Worm (Caenorhabditis elegans) whole organism, L2 larva: ENCODE measurements around the gene lin-54.

Experiments used
- C34F6.9 ChIP-seq: fragments of 150-350 bp; optimal IDR thresholded peaks from 2 replicates; lab custom pipeline; 2014; ENCODE audit warnings: missing biosample characterization, missing genetic modification characterization
- alr-1 ChIP-seq: fragments of 150-350 bp; optimal IDR thresholded peaks from 2 replicates; lab custom pipeline; 2014; ENCODE audit warnings: missing biosample characterization, missing genetic modification characterization
- aly-2 ChIP-seq: fragments of 150-350 bp; optimal IDR thresholded peaks from 2 replicates; lab custom pipeline; 2014; ENCODE audit warnings: missing biosample characterization, missing genetic modification characterization
- ama-1 ChIP-seq: fragments of 150-350 bp; optimal IDR thresholded peaks from 2 replicates; lab custom pipeline; 2018; ENCODE audit warnings: inconsistent platforms
- blmp-1 ChIP-seq: sonication (generic microtip); optimal IDR thresholded peaks from 2 replicates; lab custom pipeline; 2017; ENCODE audit warnings: missing genetic modification characterization, mild to moderate bottlenecking, missing compliant biosample characterization, antibody characterized with exemption, moderate library complexity; ENCODE audit not compliant: insufficient read depth
- ceh-16 ChIP-seq: fragments of 150-350 bp; optimal IDR thresholded peaks from 2 replicates; lab custom pipeline; 2014; ENCODE audit warnings: missing biosample characterization, missing genetic modification characterization
- ceh-82 ChIP-seq: fragments of 150-350 bp; optimal IDR thresholded peaks from 2 replicates; lab custom pipeline; 2014; ENCODE audit warnings: missing biosample characterization, missing genetic modification characterization
- dmd-4 ChIP-seq: sonication (generic microtip); optimal IDR thresholded peaks from 2 replicates; lab custom pipeline; 2017; ENCODE audit warnings: missing biosample characterization, missing genetic modification characterization
- egl-27 ChIP-seq: sonication (generic microtip); optimal IDR thresholded peaks from 3 replicates; lab custom pipeline; 2017; ENCODE audit warnings: missing biosample characterization, missing genetic modification reagents, missing genetic modification characterization
- elt-3 ChIP-seq: sonication (generic microtip); optimal IDR thresholded peaks from 2 replicates; lab custom pipeline; 2017; ENCODE audit warnings: missing biosample characterization, missing genetic modification characterization
- fos-1 ChIP-seq: fragments of 150-350 bp; optimal IDR thresholded peaks from 2 replicates; lab custom pipeline; 2014; ENCODE audit warnings: missing biosample characterization, missing genetic modification characterization
- lin-11 ChIP-seq: fragments of 150-350 bp; sonication (generic microtip); optimal IDR thresholded peaks from 2 replicates; lab custom pipeline; 2014; ENCODE audit warnings: missing biosample characterization, missing genetic modification characterization, inconsistent platforms, mixed read lengths
- lin-39 ChIP-seq: fragments of 150-350 bp; optimal IDR thresholded peaks from 2 replicates; lab custom pipeline; 2014; ENCODE audit warnings: missing biosample characterization, missing genetic modification reagents, missing genetic modification characterization
- lsy-2 ChIP-seq, 2 experiments: fragments of 150-350 bp in 1 of 2; sonication (generic microtip) in 1 of 2; optimal IDR thresholded peaks; 2 replicates each; lab custom pipeline; 2014 to 2017; ENCODE audit warnings: missing biosample characterization in 2 of 2, missing genetic modification characterization in 2 of 2
- nhr-12 ChIP-seq: fragments of 150-350 bp; optimal IDR thresholded peaks from 2 replicates; lab custom pipeline; 2014; ENCODE audit warnings: missing biosample characterization, missing genetic modification characterization
- nhr-129 ChIP-seq: fragments of 150-350 bp; optimal IDR thresholded peaks from 2 replicates; lab custom pipeline; 2014; ENCODE audit warnings: missing biosample characterization, missing genetic modification characterization
- nhr-23 ChIP-seq: fragments of 150-350 bp; optimal IDR thresholded peaks from 2 replicates; lab custom pipeline; 2014; ENCODE audit warnings: missing biosample characterization, missing genetic modification reagents, missing genetic modification characterization
- nhr-237 ChIP-seq: fragments of 150-350 bp; optimal IDR thresholded peaks from 2 replicates; lab custom pipeline; 2014; ENCODE audit warnings: missing biosample characterization, missing genetic modification characterization
- nhr-6 ChIP-seq: fragments of 150-350 bp; optimal IDR thresholded peaks from 2 replicates; lab custom pipeline; 2014; ENCODE audit warnings: missing biosample characterization, missing genetic modification characterization
- peb-1 ChIP-seq: fragments of 150-350 bp; optimal IDR thresholded peaks from 2 replicates; lab custom pipeline; 2014; ENCODE audit warnings: missing biosample characterization, missing genetic modification characterization
- sem-4 ChIP-seq: fragments of 150-350 bp; optimal IDR thresholded peaks from 2 replicates; lab custom pipeline; 2014; ENCODE audit warnings: missing biosample characterization, missing genetic modification reagents, missing genetic modification characterization
- skn-1 ChIP-seq: sonication (generic microtip); optimal IDR thresholded peaks from 2 replicates; lab custom pipeline; 2017; ENCODE audit warnings: missing biosample characterization, missing genetic modification characterization
- sma-3 ChIP-seq: sonication (generic microtip); optimal IDR thresholded peaks from 2 replicates; lab custom pipeline; 2016; ENCODE audit warnings: missing genetic modification reagents, missing genetic modification characterization, missing compliant biosample characterization
- sma-9 ChIP-seq, 2 experiments: fragments of 150-350 bp in 1 of 2; sonication (generic microtip) in 1 of 2; optimal IDR thresholded peaks; 2 replicates each; lab custom pipeline; 2014 to 2016; ENCODE audit warnings: missing genetic modification characterization in 2 of 2, mild to moderate bottlenecking in 1 of 2, missing biosample characterization in 1 of 2, missing compliant biosample characterization in 1 of 2, missing genetic modification reagents in 1 of 2, moderate library complexity in 1 of 2
- unc-39 ChIP-seq: fragments of 150-350 bp; optimal IDR thresholded peaks from 2 replicates; lab custom pipeline; 2014; ENCODE audit warnings: missing biosample characterization, missing genetic modification characterization
- unc-55 ChIP-seq: fragments of 150-350 bp; sonication (generic microtip); optimal IDR thresholded peaks from 3 replicates; lab custom pipeline; 2014; ENCODE audit warnings: missing biosample characterization, missing genetic modification reagents, missing genetic modification characterization
- unc-62 ChIP-seq: fragments of 150-350 bp; optimal IDR thresholded peaks from 2 replicates; lab custom pipeline; 2014; ENCODE audit warnings: missing biosample characterization, missing genetic modification reagents, missing genetic modification characterization
- ztf-4 ChIP-seq: fragments of 150-350 bp; optimal IDR thresholded peaks from 2 replicates; lab custom pipeline; 2014; ENCODE audit warnings: missing biosample characterization, missing genetic modification characterization

The lin-54 gene

ce11 chrIV:13289321-13289720 is 48.5 kb downstream of the lin-54 start, which contains the start of gene Y67H2A.10:
Gene Y67H2A.10 (minus strand): TSS chrIV:13289504.
- TF ChIP-seq ama-1 (lab: Kevin White, UChicago) (no peak), nhr-23 (no peak), fos-1 (tag; lab: Kevin White, UChicago) (no peak), unc-55 (GFP tag; lab: Kevin White, UChicago) (peak; percentile 18), lin-11 (tag; lab: Kevin White, UChicago) (no peak), elt-3 (tag; lab: Kevin White, UChicago) (no peak), egl-27 (no peak), sem-4 (tag; lab: Kevin White, UChicago) (no peak), ceh-82 (tag; lab: Kevin White, UChicago) (no peak), nhr-12 (no peak), nhr-237 (tag; lab: Kevin White, UChicago) (no peak), nhr-129 (tag; lab: Kevin White, UChicago) (peak; percentile 13), unc-62 (GFP tag; lab: Kevin White, UChicago) (no peak), peb-1 (tag; lab: Kevin White, UChicago) (no peak), nhr-6 (no peak), C34F6.9 (tag; lab: Kevin White, UChicago) (peak; percentile 49), ceh-16 (tag; lab: Kevin White, UChicago) (no peak), lin-39 (tag; lab: Kevin White, UChicago) (no peak)

ce11 chrIV:13290239-13290638 is 49.4 kb downstream of the lin-54 start:
- TF ChIP-seq nhr-237 (tag; lab: Kevin White, UChicago) (no peak), sma-9 (GFP tag; optimal IDR thresholded peaks at IDR 0.05; lab: Kevin White, UChicago) (no peak), sma-9 (tag; optimal IDR thresholded peaks at IDR 0.05; lab: Kevin White, UChicago) (no peak), sma-3 (GFP tag; lab: Kevin White, UChicago) (no peak), blmp-1 (tag; lab: Kevin White, UChicago) (no peak), C34F6.9 (tag; lab: Kevin White, UChicago) (no peak), unc-55 (GFP tag; lab: Kevin White, UChicago) (no peak), skn-1 (tag; lab: Kevin White, UChicago) (no peak), nhr-6 (no peak), lsy-2 (tag; optimal IDR thresholded peaks at IDR 0.05; lab: Kevin White, UChicago) (no peak), alr-1 (no peak), fos-1 (tag; lab: Kevin White, UChicago) (no peak), aly-2 (tag; lab: Kevin White, UChicago) (no peak), elt-3 (tag; lab: Kevin White, UChicago) (no peak), unc-39 (tag; lab: Kevin White, UChicago) (no peak), dmd-4 (tag; lab: Kevin White, UChicago) (no peak), sem-4 (tag; lab: Kevin White, UChicago) (no peak), ztf-4 (tag; lab: Kevin White, UChicago) (no peak), lin-11 (tag; lab: Kevin White, UChicago) (no peak), egl-27 (no peak), ceh-16 (tag; lab: Kevin White, UChicago) (no peak)
